Worm (Caenorhabditis elegans) whole organism, midembryonic: ENCODE results near the gene Y55F3BR.11.

ENCODE experiments used
- cog-1 ChIP-seq: sonication (generic microtip); optimal IDR thresholded peaks from 2 replicates; lab custom pipeline; 2016; ENCODE audit warnings: missing genetic modification characterization, missing compliant biosample characterization
- tab-1 ChIP-seq: fragments of 200-800 bp; sonication (Bioruptor generic); IDR thresholded peaks from 2 replicates; pipeline ENCODE4 v1.3.6; 2022; ENCODE audit warnings: missing genetic modification characterization, missing compliant biosample characterization

DNA sequence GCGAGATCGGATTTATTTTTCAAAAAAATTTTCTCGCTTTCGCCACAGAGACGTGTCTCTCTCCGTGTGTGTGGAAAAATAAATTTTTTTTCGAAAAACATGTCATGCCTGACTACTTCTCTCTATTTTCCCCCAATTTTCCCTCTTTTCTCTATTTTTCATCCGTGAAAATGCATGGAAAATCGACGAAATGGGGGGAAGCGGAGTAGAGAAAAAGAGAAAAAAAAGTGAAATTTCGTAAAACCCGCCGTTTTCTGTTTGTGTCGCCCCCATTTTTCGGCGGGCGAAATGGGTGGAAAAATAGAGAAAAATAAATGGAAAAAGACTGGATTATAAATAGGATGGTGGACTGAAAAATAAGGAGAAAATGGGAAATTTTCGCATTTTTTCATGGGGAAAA, 21.5 kb upstream of the Y55F3BR.11 start:
- TF ChIP-seq cog-1 (tag; lab: Kevin White, UChicago) (no peak), tab-1 (GFP tag; lab: Robert Waterston, UW) (no peak)
